Worm (Caenorhabditis elegans) whole organism, young adult: ENCODE results near the gene unc-22.
A peak's percentile ranks its signal among the peaks of the same experiment; 100 is the strongest.

Experiments used
- B0261.1 ChIP-seq: sonication (generic microtip); optimal IDR thresholded peaks from 2 replicates; lab custom pipeline; 2016; ENCODE audit warnings: mild to moderate bottlenecking, missing genetic modification characterization, moderate library complexity, missing compliant biosample characterization
- F10E7.11 ChIP-seq: sonication (generic microtip); optimal IDR thresholded peaks from 2 replicates; lab custom pipeline; 2017; ENCODE audit warnings: mild to moderate bottlenecking, missing genetic modification characterization, moderate library complexity, missing compliant biosample characterization
- F23B12.7 ChIP-seq: sonication (generic microtip); optimal IDR thresholded peaks from 2 replicates; lab custom pipeline; 2017; ENCODE audit warnings: missing genetic modification characterization, mild to moderate bottlenecking, missing compliant biosample characterization, antibody characterized with exemption, moderate library complexity; ENCODE audit not compliant: insufficient read depth
- F49E8.2 ChIP-seq: sonication (generic microtip); optimal IDR thresholded peaks from 3 replicates; lab custom pipeline; 2017; ENCODE audit warnings: missing genetic modification characterization, mild to moderate bottlenecking, missing compliant biosample characterization, antibody characterized with exemption, moderate library complexity; ENCODE audit not compliant: insufficient read depth
- F55B11.4 ChIP-seq: sonication (generic microtip); optimal IDR thresholded peaks from 2 replicates; lab custom pipeline; 2016; ENCODE audit warnings: missing compliant biosample characterization, missing genetic modification characterization, borderline replicate concordance; ENCODE audit not compliant: insufficient read depth
- F57C9.4 ChIP-seq: sonication (generic microtip); optimal IDR thresholded peaks from 2 replicates; lab custom pipeline; 2017; ENCODE audit warnings: mild to moderate bottlenecking, missing genetic modification characterization, missing compliant biosample characterization
- Y56A3A.18 ChIP-seq: fragments of 200-800 bp; sonication (Bioruptor generic); IDR thresholded peaks from 2 replicates; pipeline ENCODE4 v1.3.6; 2022; ENCODE audit warnings: missing genetic modification reagents, missing genetic modification characterization, missing compliant biosample characterization
- ZK185.1 ChIP-seq: sonication (generic microtip); optimal IDR thresholded peaks from 2 replicates; lab custom pipeline; 2016; ENCODE audit warnings: mild to moderate bottlenecking, missing genetic modification characterization, missing compliant biosample characterization; ENCODE audit not compliant: poor library complexity, severe bottlenecking
- ama-1 ChIP-seq, 3 experiments: fragments of 150-350 bp in 1 of 3; sonication (generic microtip) in 2 of 3; optimal IDR thresholded peaks; 2 replicates each; lab custom pipeline; 2014 to 2018; ENCODE audit warnings: missing biosample characterization in 2 of 3, missing genetic modification characterization in 2 of 3, missing genetic modification reagents in 2 of 3
- aptf-2 ChIP-seq: fragments of 200-800 bp; sonication (Bioruptor generic); conservative IDR thresholded peaks from 2 replicates; pipeline ENCODE4 v1.3.6; 2022; ENCODE audit warnings: missing genetic modification reagents, missing genetic modification characterization, missing compliant biosample characterization
- athp-1 ChIP-seq: sonication (generic microtip); optimal IDR thresholded peaks from 2 replicates; lab custom pipeline; 2017; ENCODE audit warnings: mild to moderate bottlenecking, missing genetic modification characterization, missing compliant biosample characterization
- cebp-2 ChIP-seq: fragments of 200-800 bp; sonication (Bioruptor generic); IDR thresholded peaks from 2 replicates; pipeline ENCODE4 v1.3.6; 2022; ENCODE audit warnings: missing genetic modification characterization, missing compliant biosample characterization
- ceh-100 ChIP-seq: fragments of 200-800 bp; sonication (Bioruptor generic); IDR thresholded peaks from 2 replicates; pipeline ENCODE4 v1.3.6; 2022; ENCODE audit warnings: missing genetic modification reagents, missing genetic modification characterization, missing compliant biosample characterization
- ceh-27 ChIP-seq: fragments of 200-800 bp; sonication (Bioruptor generic); optimal IDR thresholded peaks from 2 replicates; lab custom pipeline; 2018; ENCODE audit warnings: mild to moderate bottlenecking, missing genetic modification characterization, moderate library complexity, missing compliant biosample characterization
- ceh-79 ChIP-seq: sonication (generic microtip); optimal IDR thresholded peaks from 2 replicates; lab custom pipeline; 2017; ENCODE audit warnings: mild to moderate bottlenecking, missing genetic modification characterization, missing compliant biosample characterization
- ceh-91 ChIP-seq: fragments of 200-800 bp; sonication (Bioruptor generic); IDR thresholded peaks from 2 replicates; pipeline ENCODE4 v1.3.6; 2022; ENCODE audit warnings: missing genetic modification reagents, missing genetic modification characterization, missing compliant biosample characterization
- dpl-1 ChIP-seq: fragments of 150-350 bp; optimal IDR thresholded peaks from 2 replicates; lab custom pipeline; 2014; ENCODE audit warnings: missing biosample characterization, missing genetic modification reagents, missing genetic modification characterization
- ekl-4 ChIP-seq: fragments of 200-800 bp; sonication (Bioruptor generic); IDR thresholded peaks from 2 replicates; pipeline ENCODE4 v1.3.6; 2022; ENCODE audit warnings: missing genetic modification reagents, missing genetic modification characterization, missing compliant biosample characterization
- fkh-3 ChIP-seq: sonication (generic microtip); optimal IDR thresholded peaks from 2 replicates; lab custom pipeline; 2016; ENCODE audit warnings: mild to moderate bottlenecking, missing genetic modification characterization, missing compliant biosample characterization
- him-1 ChIP-seq: sonication (generic microtip); optimal IDR thresholded peaks from 2 replicates; lab custom pipeline; 2016; ENCODE audit warnings: missing genotype, missing genetic modification reagents, missing genetic modification characterization, missing compliant biosample characterization
- hlh-26 ChIP-seq: fragments of 200-800 bp; sonication (Bioruptor generic); conservative IDR thresholded peaks from 2 replicates; pipeline ENCODE4 v1.3.6; 2022; ENCODE audit warnings: missing genetic modification reagents, missing genetic modification characterization, missing compliant biosample characterization
- hrde-1 ChIP-seq: sonication (generic microtip); optimal IDR thresholded peaks from 2 replicates; lab custom pipeline; 2016; ENCODE audit warnings: missing genetic modification characterization, mild to moderate bottlenecking, missing compliant biosample characterization, moderate library complexity, missing genotype, missing genetic modification reagents, borderline replicate concordance
- hsf-1 ChIP-seq: fragments of 200-800 bp; sonication (Bioruptor generic); IDR thresholded peaks from 2 replicates; pipeline ENCODE4 v1.3.6; 2022; ENCODE audit warnings: missing genetic modification reagents, missing genetic modification characterization, missing compliant biosample characterization
- let-526 ChIP-seq: fragments of 200-800 bp; sonication (Bioruptor generic); IDR thresholded peaks from 2 replicates; pipeline ENCODE4 v1.3.6; 2022; ENCODE audit warnings: missing genetic modification reagents, missing genetic modification characterization, missing compliant biosample characterization
- lin-35 ChIP-seq, 3 experiments: fragments of 150-350 bp in 2 of 3; sonication (generic microtip) in 1 of 3; optimal IDR thresholded peaks; 2 replicates each; lab custom pipeline; 2014 to 2018; ENCODE audit warnings: missing biosample characterization in 3 of 3, missing genetic modification characterization in 3 of 3, missing genetic modification reagents in 3 of 3
- lin-40 ChIP-seq: sonication (generic microtip); optimal IDR thresholded peaks from 2 replicates; lab custom pipeline; 2016; ENCODE audit warnings: missing genetic modification characterization, mild to moderate bottlenecking, missing compliant biosample characterization, missing genotype, missing genetic modification reagents
- lir-1 ChIP-seq: fragments of 200-800 bp; sonication (Bioruptor generic); conservative IDR thresholded peaks from 2 replicates; pipeline ENCODE4 v1.3.6; 2022; ENCODE audit warnings: missing genetic modification reagents, missing genetic modification characterization, missing compliant biosample characterization
- madf-3 ChIP-seq: fragments of 200-800 bp; sonication (Bioruptor generic); IDR thresholded peaks from 2 replicates; pipeline ENCODE4 v1.3.6; 2022; ENCODE audit warnings: missing genetic modification reagents, missing genetic modification characterization, missing compliant biosample characterization
- mxl-1 ChIP-seq: sonication (generic microtip); optimal IDR thresholded peaks from 2 replicates; lab custom pipeline; 2016; ENCODE audit warnings: missing genetic modification characterization, missing compliant biosample characterization
- nfyb-1 ChIP-seq: fragments of 200-800 bp; sonication (Bioruptor generic); IDR thresholded peaks from 2 replicates; pipeline ENCODE4 v1.3.6; 2022; ENCODE audit warnings: missing genetic modification reagents, missing genetic modification characterization, missing compliant biosample characterization
- nhr-80 ChIP-seq: sonication (generic microtip); optimal IDR thresholded peaks from 2 replicates; lab custom pipeline; 2016; ENCODE audit warnings: missing genetic modification characterization, missing compliant biosample characterization
- nhr-90 ChIP-seq: sonication (generic microtip); optimal IDR thresholded peaks from 2 replicates; lab custom pipeline; 2016; ENCODE audit warnings: missing genotype, mild to moderate bottlenecking, missing genetic modification characterization, missing compliant biosample characterization
- rcor-1 ChIP-seq: fragments of 200-800 bp; sonication (Bioruptor generic); IDR thresholded peaks from 2 replicates; pipeline ENCODE4 v1.3.6; 2022; ENCODE audit warnings: missing genetic modification reagents, missing genetic modification characterization, missing compliant biosample characterization
- tbp1 ChIP-seq: fragments of 200-800 bp; sonication (Bioruptor generic); optimal IDR thresholded peaks from 2 replicates; lab custom pipeline; 2018; ENCODE audit warnings: mild to moderate bottlenecking, missing genetic modification characterization, missing compliant biosample characterization
- xnd-1 ChIP-seq: sonication (generic microtip); optimal IDR thresholded peaks from 2 replicates; lab custom pipeline; 2016; ENCODE audit warnings: missing genotype, missing genetic modification reagents, missing genetic modification characterization, missing compliant biosample characterization
- zfh-2 ChIP-seq: fragments of 200-800 bp; sonication (Bioruptor generic); conservative IDR thresholded peaks from 2 replicates; pipeline ENCODE4 v1.3.6; 2022; ENCODE audit warnings: missing genetic modification reagents, missing genetic modification characterization, missing compliant biosample characterization
- ztf-18 ChIP-seq: sonication (generic microtip); optimal IDR thresholded peaks from 2 replicates; lab custom pipeline; 2016; ENCODE audit warnings: missing genotype, mild to moderate bottlenecking, missing genetic modification characterization, missing compliant biosample characterization
- ztf-25 ChIP-seq: fragments of 200-800 bp; sonication (Bioruptor generic); IDR thresholded peaks from 2 replicates; pipeline ENCODE4 v1.3.6; 2022; ENCODE audit warnings: missing genetic modification reagents, missing genetic modification characterization, missing compliant biosample characterization

Gene unc-22

DNA sequence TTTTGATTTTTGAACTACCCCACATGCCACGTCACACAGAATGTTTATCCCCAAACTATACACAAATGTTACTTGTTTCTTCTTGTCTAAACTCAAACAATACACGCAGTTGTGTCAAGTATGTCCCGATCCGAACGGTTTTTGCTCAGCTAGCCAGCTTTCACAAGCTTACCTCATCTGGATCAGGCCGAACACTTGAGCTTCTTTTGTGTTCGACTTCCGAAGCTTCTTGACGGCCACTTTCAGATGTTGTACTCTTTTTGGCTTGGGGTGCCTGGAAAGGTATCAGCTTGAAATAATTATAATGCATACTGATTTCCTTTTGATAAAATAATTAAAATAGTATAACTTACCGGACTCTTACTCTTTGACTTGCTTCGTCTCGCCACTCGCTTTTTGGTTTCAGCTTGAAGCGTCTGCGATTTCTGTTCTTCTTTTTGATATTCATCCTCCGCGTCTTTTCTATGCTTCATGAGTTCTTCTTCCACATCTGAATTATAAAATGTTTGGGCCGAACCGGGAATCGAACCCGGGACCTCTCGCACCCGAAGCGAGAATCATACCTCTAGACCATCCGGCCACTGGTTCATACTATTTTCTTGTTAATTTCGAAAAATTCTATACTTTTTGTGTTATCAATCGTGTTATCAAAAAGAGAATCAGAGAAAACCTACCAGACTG is 5.6 kb downstream of the unc-22 start (continued):
- TF ChIP-seq nhr-90 = peak; percentile 67
- TF ChIP-seq hrde-1 (tag; lab: Kevin White, UChicago) = peak; percentile 52
- no peak for TF ChIP-seq hsf-1 (GFP tag; lab: Robert Waterston, UW)
- TF ChIP-seq F10E7.11 (tag; lab: Kevin White, UChicago) = no peak
- TF ChIP-seq nfyb-1 (GFP tag; lab: Robert Waterston, UW) = no peak
- peak; percentile 49 for TF ChIP-seq ztf-18
- TF ChIP-seq tbp1 = peak; percentile 84
- peak; percentile 63 for TF ChIP-seq B0261.1
- TF ChIP-seq lin-35 (GFP tag; optimal IDR thresholded peaks at IDR 0.05; lab: Kevin White, UChicago) = no peak
- TF ChIP-seq lin-40 (tag; lab: Kevin White, UChicago) = no peak
- TF ChIP-seq, all 124 proteins: peak for 33

DNA sequence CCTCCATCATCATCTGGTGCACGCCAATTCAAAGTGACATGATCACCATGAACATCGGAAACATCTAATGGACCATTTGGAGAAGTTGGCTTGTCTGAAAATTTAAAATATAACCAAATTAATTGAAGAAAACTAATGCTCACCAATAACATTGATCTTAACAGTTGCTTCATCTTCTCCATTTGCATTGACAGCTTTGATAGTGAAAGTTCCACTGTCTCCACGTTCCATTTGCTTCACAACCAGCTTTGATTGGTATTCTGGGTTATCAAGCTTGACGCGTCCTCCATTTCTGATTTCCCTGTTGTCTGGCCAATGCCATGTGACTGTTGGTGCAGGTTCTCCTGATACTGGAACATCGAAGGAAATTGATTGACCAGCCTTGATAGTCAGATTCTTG is 24.4 kb downstream of the unc-22 start:
- TF ChIP-seq madf-3 = no peak
- no peak for TF ChIP-seq ceh-27 (GFP tag; lab: Kevin White, UChicago)
- no peak for TF ChIP-seq cebp-2 (GFP tag; lab: Robert Waterston, UW)
- no peak for TF ChIP-seq let-526
- no peak for TF ChIP-seq F57C9.4 (tag; lab: Kevin White, UChicago)
- TF ChIP-seq fkh-3 = no peak
- TF ChIP-seq ama-1 (optimal IDR thresholded peaks at IDR 0.05; lab: Kevin White, UChicago) = no peak
- no peak for TF ChIP-seq ama-1 (GFP tag; optimal IDR thresholded peaks at IDR 0.05; lab: Kevin White, UChicago)
- TF ChIP-seq hlh-26 = no peak

DNA sequence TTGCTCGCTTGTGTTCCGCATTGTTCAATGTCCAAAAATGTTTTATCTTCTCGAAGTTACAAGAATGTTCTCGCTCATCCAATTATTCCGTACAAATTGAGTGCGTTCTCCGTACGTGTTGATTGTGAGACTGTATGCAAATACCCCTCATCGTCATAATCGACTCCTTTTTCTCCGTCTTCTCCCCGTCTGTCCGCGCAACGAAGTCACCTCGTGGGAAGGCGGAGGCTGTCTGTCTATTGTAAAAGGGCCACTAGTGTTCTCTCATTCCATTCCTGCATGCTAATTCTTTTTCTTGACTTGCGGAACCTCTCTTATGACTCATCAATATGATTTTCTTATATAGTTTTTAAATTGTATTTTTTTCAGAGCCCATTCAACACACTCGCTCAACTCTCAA is 40.6 kb downstream of the unc-22 start, which contains the start of gene ZK829.9:
TSS of gene ZK829.9 (plus strand) at position 364 of the 400 bp plus-strand sequence.
- TF ChIP-seq hsf-1 (GFP tag; lab: Robert Waterston, UW) = 0 out of 2 replicates have a peak, but pooled peaks have one; percentile 31
- 0 out of 2 replicates have a peak, but pooled peaks have one; percentile 34 for TF ChIP-seq cebp-2 (GFP tag; lab: Robert Waterston, UW)
- no peak for TF ChIP-seq ztf-18
- TF ChIP-seq aptf-2 (GFP tag; lab: Robert Waterston, UW) = peak; percentile 96
- no peak for TF ChIP-seq zfh-2 (GFP tag; lab: Robert Waterston, UW)

DNA sequence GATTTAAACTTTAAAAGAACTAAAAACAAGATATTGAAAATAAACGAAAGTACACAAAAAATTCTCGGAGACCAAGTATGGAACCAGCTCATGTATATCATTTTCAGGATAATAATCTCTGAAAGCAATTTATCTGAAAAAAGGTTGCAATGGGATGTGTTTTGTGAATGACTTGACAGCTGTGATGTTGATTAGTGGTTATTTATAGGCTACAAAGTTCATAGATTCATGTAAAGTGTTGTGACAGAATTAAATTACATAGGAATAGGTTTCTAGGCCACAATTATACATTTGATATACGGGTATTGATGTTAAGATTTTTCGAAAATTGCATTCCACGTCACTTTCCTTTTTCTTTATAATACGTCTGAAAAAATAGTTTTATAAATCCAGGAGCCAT is 45.5 kb downstream of the unc-22 start, which contains the start of gene srj-1:
TSS of gene srj-1 (minus strand) at position 101 of the 400 bp plus-strand sequence.
- TF ChIP-seq mxl-1 (tag; lab: Kevin White, UChicago) (no peak), F55B11.4 (no peak), zfh-2 (GFP tag; lab: Robert Waterston, UW) (no peak), ceh-91 (GFP tag; lab: Robert Waterston, UW) (no peak), ZK185.1 (no peak), ceh-79 (tag; lab: Kevin White, UChicago) (no peak), ztf-25 (GFP tag; lab: Robert Waterston, UW) (no peak), xnd-1 (tag; lab: Kevin White, UChicago) (no peak), ztf-18 (no peak)

DNA sequence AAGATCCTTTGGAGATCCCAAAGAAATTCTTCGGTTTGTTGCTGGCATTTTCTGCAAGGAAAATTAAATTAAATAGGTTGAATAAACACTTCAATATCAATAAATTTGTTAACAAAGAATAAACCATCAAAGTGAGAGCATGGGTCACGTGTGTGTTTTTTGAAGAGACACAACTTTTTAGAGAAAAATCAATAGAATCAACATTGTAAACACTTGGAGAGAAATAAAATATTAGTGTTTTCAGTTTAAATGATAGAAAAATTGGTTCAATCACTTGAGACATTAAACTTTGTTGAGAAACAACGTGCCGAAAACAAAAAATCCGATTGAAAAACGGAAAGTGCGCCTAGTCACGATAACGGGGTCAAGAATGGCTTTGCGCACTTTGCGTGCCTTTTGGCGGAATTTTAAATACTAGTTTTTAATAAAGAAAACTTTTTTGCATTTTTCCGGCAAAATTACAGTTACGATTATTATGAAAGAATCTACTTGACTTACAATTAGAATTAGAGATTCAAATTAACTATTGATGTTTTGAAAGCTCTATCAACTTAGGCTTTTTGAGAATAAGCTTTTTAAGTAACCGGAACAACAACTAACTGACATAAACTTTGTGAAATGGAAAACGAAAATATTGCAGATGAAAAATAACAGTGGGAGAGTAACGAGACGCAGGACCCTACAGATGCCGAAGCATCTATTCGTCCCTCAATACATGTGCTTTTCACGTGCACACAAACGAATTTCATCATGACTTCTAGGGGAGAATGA is 49.1 kb downstream of the unc-22 start, which contains the start of gene ZK829.7:
TSS of gene ZK829.7 (minus strand) at position 51 of the 771 bp plus-strand sequence.
- TF ChIP-seq dpl-1 = peak; percentile 81
- peak; percentile 94 for TF ChIP-seq ztf-18
- peak; percentile 18 for TF ChIP-seq F23B12.7 (tag; lab: Kevin White, UChicago)
- peak; percentile 55 for TF ChIP-seq ceh-27 (GFP tag; lab: Kevin White, UChicago)
- TF ChIP-seq athp-1 = peak; percentile 0
- peak; percentile 38; the same call in 1 of the 2 replicates for TF ChIP-seq ekl-4
- TF ChIP-seq lir-1 = 0 out of 2 replicates have a peak, but pooled peaks have one; percentile 38
- 0 out of 2 replicates have a peak, but pooled peaks have one; percentile 57 for TF ChIP-seq Y56A3A.18 (GFP tag; lab: Robert Waterston, UW)
- TF ChIP-seq him-1 (tag; lab: Kevin White, UChicago) = no peak
- TF ChIP-seq nhr-80 (tag; lab: Kevin White, UChicago) = peak; percentile 5
- TF ChIP-seq F49E8.2 (tag; lab: Kevin White, UChicago) = peak; percentile 30
- peak; percentile 50 for TF ChIP-seq rcor-1 (GFP tag; lab: Robert Waterston, UW)
- peak; percentile 44 for TF ChIP-seq ZK185.1
- peak; percentile 38; the same call in 1 of the 2 replicates for TF ChIP-seq ceh-100 (GFP tag; lab: Robert Waterston, UW)
